Worm (Caenorhabditis elegans): Measurements from ENCODE around the gene trd-1.

The trd-1 gene

DNA sequence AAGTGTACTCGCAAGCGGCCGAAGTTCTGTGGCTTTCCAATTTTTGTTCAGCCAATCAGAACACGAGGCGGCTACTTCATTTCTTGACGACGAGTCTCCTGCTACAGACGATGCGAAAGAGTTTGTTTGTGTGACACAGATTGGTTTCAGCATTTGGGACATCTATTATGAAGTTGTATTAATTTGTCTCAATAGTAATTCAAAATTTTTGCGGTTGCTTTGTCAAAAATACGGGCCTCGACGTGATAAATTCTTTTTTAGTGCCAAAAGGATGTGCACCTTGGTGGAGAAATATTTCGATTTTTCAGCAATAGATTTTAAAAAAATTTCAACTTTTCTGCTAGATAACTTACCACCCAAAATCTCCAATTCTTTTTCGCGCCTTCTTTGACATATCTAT, 15.5 kb upstream of the trd-1 start:
- TF ChIP-seq ref-2 (tag; optimal IDR thresholded peaks at IDR 0.05) (no peak), sox-4 (tag; optimal IDR thresholded peaks at IDR 0.05) (no peak), sdc-2 (tag; optimal IDR thresholded peaks at IDR 0.05) (no peak), fkh-6 (tag; optimal IDR thresholded peaks at IDR 0.05) (no peak), pha-2 (tag; optimal IDR thresholded peaks at IDR 0.05) (no peak), lim-6 (tag; optimal IDR thresholded peaks at IDR 0.05) (no peak), syd-9 (tag; optimal IDR thresholded peaks at IDR 0.05) (no peak), Y22D7AL.16 (tag; optimal IDR thresholded peaks at IDR 0.05) (no peak), che-1 (tag; optimal IDR thresholded peaks at IDR 0.05) (no peak), K02D7.2 (tag; optimal IDR thresholded peaks at IDR 0.05) (no peak)

DNA sequence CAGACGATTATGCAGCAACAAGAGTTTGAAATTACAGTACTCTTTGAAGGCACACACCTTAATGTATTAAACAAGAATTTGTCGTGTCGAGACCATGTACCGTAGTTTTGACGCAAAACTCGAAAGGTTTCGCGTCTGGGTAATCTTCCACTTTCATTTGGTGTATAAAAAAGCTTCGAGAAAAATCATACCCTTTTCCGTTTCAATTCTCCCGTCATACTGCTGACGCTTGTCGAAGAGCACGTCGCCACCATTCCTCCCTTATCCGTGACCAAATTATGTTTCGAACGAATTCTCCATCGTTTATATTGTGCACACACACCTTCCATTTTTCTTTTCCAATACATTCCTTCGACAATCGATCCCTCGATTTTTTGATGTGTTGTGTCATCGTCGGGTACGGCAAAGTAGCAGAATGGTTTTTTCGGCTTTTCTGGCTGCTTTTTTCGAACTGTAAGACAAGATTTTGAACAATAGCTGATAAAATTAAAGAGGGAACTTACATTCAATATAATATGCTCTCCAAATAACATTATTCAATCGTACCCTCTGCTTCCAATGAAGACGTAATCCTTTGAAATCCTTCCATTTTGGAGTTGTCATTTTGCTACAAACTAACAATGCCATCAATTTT, 12.1 kb upstream of the trd-1 start:
- no peak for TF ChIP-seq ceh-48 (tag; optimal IDR thresholded peaks at IDR 0.05)
- TF ChIP-seq ceh-18 (tag; optimal IDR thresholded peaks at IDR 0.05), result no peak
- no peak for TF ChIP-seq odd-2 (tag; optimal IDR thresholded peaks at IDR 0.05)
- TF ChIP-seq ceh-22 (tag; optimal IDR thresholded peaks at IDR 0.05), result no peak
- TF ChIP-seq ceh-30 (tag; optimal IDR thresholded peaks at IDR 0.05), result no peak
- no peak for TF ChIP-seq Y22D7AL.16 (tag; optimal IDR thresholded peaks at IDR 0.05)
- no peak for TF ChIP-seq mec-3 (tag; optimal IDR thresholded peaks at IDR 0.05; ENCODE audit: borderline replicate concordance)
- no peak for TF ChIP-seq sdc-2 (tag; optimal IDR thresholded peaks at IDR 0.05)
- TF ChIP-seq ceh-34 (tag; optimal IDR thresholded peaks at IDR 0.05), result no peak
- TF ChIP-seq eyg-1 (tag; optimal IDR thresholded peaks at IDR 0.05), result no peak
- no peak for TF ChIP-seq hlh-15 (tag; optimal IDR thresholded peaks at IDR 0.05)

DNA sequence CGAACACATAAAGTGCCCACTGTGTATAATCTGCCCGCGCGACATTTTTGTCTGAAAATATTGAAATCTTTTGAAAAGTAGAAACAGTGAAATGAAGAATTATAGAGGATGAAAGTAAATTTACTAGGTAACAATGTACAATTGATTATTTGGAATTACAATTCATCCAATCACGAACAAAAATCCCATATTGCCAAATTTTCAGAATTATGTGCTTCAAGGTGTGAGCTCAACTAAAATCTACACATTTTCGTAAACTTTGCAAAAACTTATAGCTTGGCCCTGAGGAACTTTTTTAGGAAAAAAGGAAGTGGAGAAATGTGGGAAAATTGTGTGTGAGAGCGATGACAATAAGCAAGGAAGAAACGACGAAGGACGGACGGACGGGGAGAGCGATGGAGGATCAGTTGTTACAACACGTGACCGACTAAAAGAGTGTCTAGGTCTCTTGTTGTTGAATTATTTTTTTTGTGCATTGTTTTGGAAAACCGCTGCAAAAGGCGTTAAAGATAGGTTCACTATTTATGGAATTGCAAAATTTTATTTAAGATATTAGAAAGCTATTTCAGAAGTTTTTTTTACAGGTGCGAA, 11.3 kb upstream of the trd-1 start, which contains the start of gene mml-1:
TSS of gene mml-1 (minus strand) at position 51 of the 591 bp plus-strand sequence.
- TF ChIP-seq hlh-30 (tag; optimal IDR thresholded peaks at IDR 0.05; ENCODE audit: insufficient read depth) (peak; percentile 78), ceh-24 (tag; optimal IDR thresholded peaks at IDR 0.05) (no peak)

DNA sequence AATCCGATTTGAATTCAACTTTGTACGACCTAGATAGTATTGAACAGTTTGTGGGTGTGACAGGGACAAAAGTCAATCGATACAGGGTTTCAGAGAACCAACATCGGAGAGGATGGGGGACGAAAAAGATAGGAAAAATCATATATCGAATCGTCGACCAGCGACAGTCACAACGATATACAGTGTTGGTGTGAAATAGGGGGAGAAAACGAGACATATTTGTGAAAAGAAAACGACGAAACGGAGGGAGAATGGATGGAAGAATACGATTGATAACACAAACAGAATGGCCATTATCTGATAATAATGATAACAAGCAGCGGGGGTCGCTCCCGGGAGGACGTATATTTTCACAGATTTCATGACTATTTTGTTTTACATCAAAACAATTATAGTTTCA, 10.6 kb upstream of the trd-1 start:
- TF ChIP-seq elt-2 (tag; optimal IDR thresholded peaks at IDR 0.05) (peak; percentile 61), nfya-1 (tag; optimal IDR thresholded peaks at IDR 0.05) (no peak)

DNA sequence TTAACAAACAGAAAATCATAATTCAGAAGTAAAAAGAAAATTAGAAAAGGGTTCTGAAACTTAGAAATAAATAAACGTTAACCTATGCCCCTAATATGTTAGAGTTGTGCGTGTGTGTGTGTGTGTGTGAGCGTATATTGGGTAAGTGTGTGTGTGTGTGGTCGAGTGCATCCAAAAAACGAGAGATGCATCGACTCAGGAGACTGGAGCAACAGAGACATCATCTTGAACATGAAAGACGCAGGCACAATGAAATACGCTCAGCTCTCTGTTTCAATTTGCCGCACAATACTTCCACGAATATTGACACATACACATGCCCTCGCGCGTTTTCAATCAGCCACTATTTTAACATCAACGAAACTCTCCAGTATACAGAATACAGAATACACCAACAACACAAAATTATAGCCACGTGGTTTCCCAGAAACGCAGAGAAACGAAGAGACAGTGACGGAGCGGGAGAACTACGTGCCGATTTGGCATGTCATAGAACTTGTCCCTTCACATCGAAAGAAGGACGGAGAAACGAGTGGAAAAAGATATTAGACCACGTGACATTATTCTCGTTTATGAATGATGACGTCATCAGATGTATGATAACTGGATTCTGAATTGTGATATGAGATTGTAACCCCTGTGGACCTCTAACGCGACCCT, 9.8 kb upstream of the trd-1 start:
- TF ChIP-seq tbx-2 (tag; optimal IDR thresholded peaks at IDR 0.05) (peak; percentile 41), pax-1 (tag; optimal IDR thresholded peaks at IDR 0.05) (peak; percentile 36), ref-2 (tag; optimal IDR thresholded peaks at IDR 0.05) (no peak), hlh-30 (tag; optimal IDR thresholded peaks at IDR 0.05; ENCODE audit: insufficient read depth) (peak; percentile 88), unc-42 (tag; optimal IDR thresholded peaks at IDR 0.05) (peak; percentile 20), ceh-18 (tag; optimal IDR thresholded peaks at IDR 0.05) (peak; percentile 21), pha-2 (tag; optimal IDR thresholded peaks at IDR 0.05) (no peak), unc-55 (GFP tag; optimal IDR thresholded peaks at IDR 0.05) (peak; percentile 12), tbx-7 (tag; optimal IDR thresholded peaks at IDR 0.05) (no peak), pha-4 (tag; optimal IDR thresholded peaks at IDR 0.05) (no peak), ceh-31 (tag; optimal IDR thresholded peaks at IDR 0.05) (peak; percentile 34), ceh-30 (tag; optimal IDR thresholded peaks at IDR 0.05) (no peak), nfya-1 (tag; optimal IDR thresholded peaks at IDR 0.05) (peak; percentile 21), ttx-3 (tag; optimal IDR thresholded peaks at IDR 0.05) (no peak)

Data from whole organism, late embryonic.